2 fruit fly cellular contexts compared by ENCODE assay signal in genomic region chrX:6856332-6856995, dm6.
TF ChIP-seq lines count a peak whose summit lies in the region.

No protein-coding gene starts in this region.

TF ChIP-seq in whole organism, embryonic, 481 proteins besides CTCF, POLR2A, EP300 and RAD21 (continued from another document and continues in another):
- TF ChIP-seq CG7357 (GFP tag; IDR thresholded peaks at IDR 0.05; lab: Robert Waterston, UW): peak; percentile 59; the same call in 2 of the 3 replicates
- peak; percentile 29 for TF ChIP-seq kah (GFP tag; optimal IDR thresholded peaks at IDR 0.05; lab: Kevin White, UChicago)
- TF ChIP-seq odd (GFP tag; optimal IDR thresholded peaks at IDR 0.05; lab: Kevin White, UChicago): peak; percentile 18
- peak; percentile 33 for TF ChIP-seq Ravus (GFP tag; IDR thresholded peaks at IDR 0.05; lab: Robert Waterston, UW)
- TF ChIP-seq klu (GFP tag; IDR thresholded peaks at IDR 0.05; lab: Robert Waterston, UW): peak; percentile 50; the same call in 1 of the 2 replicates
- TF ChIP-seq pita (GFP tag; optimal IDR thresholded peaks at IDR 0.05; lab: Kevin White, UChicago): no peak
- TF ChIP-seq dmrt99B (tag; optimal IDR thresholded peaks at IDR 0.05; lab: Kevin White, UChicago): peak; percentile 85
- no peak for TF ChIP-seq Camta (GFP tag; optimal IDR thresholded peaks at IDR 0.05; lab: Kevin White, UChicago)
- no peak for TF ChIP-seq usp (GFP tag; optimal IDR thresholded peaks at IDR 0.05; lab: Kevin White, UChicago)
- no peak for TF ChIP-seq MTF-1 (GFP tag; optimal IDR thresholded peaks at IDR 0.05; lab: Kevin White, UChicago; ENCODE audit: borderline replicate concordance)
- peak; percentile 68; the same call in 1 of the 2 replicates for TF ChIP-seq CG10321 (GFP tag; IDR thresholded peaks at IDR 0.05; lab: Robert Waterston, UW)
- TF ChIP-seq sob (GFP tag; IDR thresholded peaks at IDR 0.05; lab: Robert Waterston, UW): peak; percentile 82
- no peak for TF ChIP-seq CG4328 (GFP tag; optimal IDR thresholded peaks at IDR 0.05; lab: Kevin White, UChicago)
- TF ChIP-seq HLH3B (GFP tag; IDR thresholded peaks at IDR 0.05; lab: Robert Waterston, UW): peak; percentile 81
- no peak for TF ChIP-seq pan (optimal IDR thresholded peaks at IDR 0.05; lab: Kevin White, UChicago)
- TF ChIP-seq pan (GFP tag; optimal IDR thresholded peaks at IDR 0.05 in 1 of 2, IDR thresholded peaks at IDR 0.05 in 1 of 2): peak in 1 of 2 experiments; percentile 82
- TF ChIP-seq CG5245 (GFP tag; optimal IDR thresholded peaks at IDR 0.05; lab: Kevin White, UChicago): peak; percentile 30
- peak; percentile 22; the same call in 1 of the 3 replicates for TF ChIP-seq croc (GFP tag; conservative IDR thresholded peaks at IDR 0.05; lab: Robert Waterston, UW)
- peak; percentile 51 for TF ChIP-seq CG13775 (GFP tag; optimal IDR thresholded peaks at IDR 0.05; lab: Kevin White, UChicago)
- peak; percentile 72 for TF ChIP-seq CG17328 (GFP tag; IDR thresholded peaks at IDR 0.05; lab: Robert Waterston, UW)
- no peak for TF ChIP-seq CG8290 (GFP tag; optimal IDR thresholded peaks at IDR 0.05; lab: Kevin White, UChicago)
- TF ChIP-seq CG8290 (tag; optimal IDR thresholded peaks at IDR 0.05; lab: Kevin White, UChicago): peak in 1 of 2 experiments; percentile 48
- TF ChIP-seq CG17361 (GFP tag; IDR thresholded peaks at IDR 0.05; lab: Robert Waterston, UW): peak; percentile 72
- peak; percentile 82 for TF ChIP-seq dysf (GFP tag; IDR thresholded peaks at IDR 0.05; lab: Robert Waterston, UW)
- TF ChIP-seq Oli (tag; optimal IDR thresholded peaks at IDR 0.05; lab: Kevin White, UChicago): peak; percentile 80
- TF ChIP-seq CG6654 (GFP tag; optimal IDR thresholded peaks at IDR 0.05; lab: Kevin White, UChicago): peak; percentile 18
- peak; percentile 67 for TF ChIP-seq CG9932 (GFP tag; IDR thresholded peaks at IDR 0.05; lab: Robert Waterston, UW)
- TF ChIP-seq Scr (GFP tag; IDR thresholded peaks at IDR 0.05; lab: Robert Waterston, UW; ENCODE audit: partially characterized antibody): no peak
- TF ChIP-seq salm (tag; optimal IDR thresholded peaks at IDR 0.05; lab: Kevin White, UChicago): peak; percentile 43
- peak; percentile 67; the same call in 2 of the 3 replicates for TF ChIP-seq CG2889 (GFP tag; IDR thresholded peaks at IDR 0.05; lab: Robert Waterston, UW)
- TF ChIP-seq CG32772 (GFP tag; IDR thresholded peaks at IDR 0.05; lab: Robert Waterston, UW): peak; percentile 68
- no peak for TF ChIP-seq Bteb2 (GFP tag; optimal IDR thresholded peaks at IDR 0.05; lab: Kevin White, UChicago)
- no peak for TF ChIP-seq CG7271 (tag; optimal IDR thresholded peaks at IDR 0.05; lab: Kevin White, UChicago)
- peak; percentile 97 for TF ChIP-seq D19A (tag; optimal IDR thresholded peaks at IDR 0.05; lab: Kevin White, UChicago)
- TF ChIP-seq vnd (GFP tag; IDR thresholded peaks at IDR 0.05; lab: Robert Waterston, UW; ENCODE audit: partially characterized antibody): no peak
- peak; percentile 68 for TF ChIP-seq Xbp1 (GFP tag; optimal IDR thresholded peaks at IDR 0.05; lab: Kevin White, UChicago)
- no peak for TF ChIP-seq ftz-f1 (GFP tag; optimal IDR thresholded peaks at IDR 0.05; lab: Kevin White, UChicago)
- TF ChIP-seq Mes4 (GFP tag; optimal IDR thresholded peaks at IDR 0.05; lab: Kevin White, UChicago): no peak
- peak; percentile 48 for TF ChIP-seq az2 (GFP tag; optimal IDR thresholded peaks at IDR 0.05; lab: Kevin White, UChicago)
- peak; percentile 71 for TF ChIP-seq gsb-n (tag; optimal IDR thresholded peaks at IDR 0.05; lab: Kevin White, UChicago)
- peak; percentile 63 for TF ChIP-seq CG3847 (GFP tag; IDR thresholded peaks at IDR 0.05; lab: Robert Waterston, UW)
- TF ChIP-seq en (GFP tag; optimal IDR thresholded peaks at IDR 0.05; lab: Kevin White, UChicago): no peak
- peak; percentile 79 for TF ChIP-seq CG11695 (GFP tag; IDR thresholded peaks at IDR 0.05; lab: Robert Waterston, UW)
- TF ChIP-seq CG6272 (GFP tag; IDR thresholded peaks at IDR 0.05; lab: Robert Waterston, UW): no peak
- no peak for TF ChIP-seq NC2β (GFP tag; optimal IDR thresholded peaks at IDR 0.05; lab: Kevin White, UChicago)
- TF ChIP-seq Lhr (GFP tag; optimal IDR thresholded peaks at IDR 0.05; lab: Kevin White, UChicago): no peak
- peak; percentile 55 for TF ChIP-seq CG6254 (GFP tag; optimal IDR thresholded peaks at IDR 0.05; lab: Kevin White, UChicago)
- TF ChIP-seq CG17612 (GFP tag; IDR thresholded peaks at IDR 0.05; lab: Robert Waterston, UW): 0 out of 2 replicates have a peak, but pooled peaks have one; percentile 9
- peak; percentile 79 for TF ChIP-seq CG32532 (GFP tag; IDR thresholded peaks at IDR 0.05; lab: Robert Waterston, UW)
- peak; percentile 68 for TF ChIP-seq CG10147 (GFP tag; optimal IDR thresholded peaks at IDR 0.05; lab: Kevin White, UChicago)
- no peak for TF ChIP-seq CG3995 (GFP tag; optimal IDR thresholded peaks at IDR 0.05; lab: Kevin White, UChicago)
- TF ChIP-seq sens (GFP tag; lab: Kevin White, UChicago): peak; percentile 19
- peak; percentile 19 for TF ChIP-seq CG3407 (GFP tag; optimal IDR thresholded peaks at IDR 0.05; lab: Kevin White, UChicago)
- TF ChIP-seq Dfd (GFP tag; optimal IDR thresholded peaks at IDR 0.05; lab: Kevin White, UChicago): no peak
- no peak for TF ChIP-seq CG7745 (tag; optimal IDR thresholded peaks at IDR 0.05; lab: Kevin White, UChicago)
- TF ChIP-seq CG34422 (GFP tag; IDR thresholded peaks at IDR 0.05; lab: Robert Waterston, UW): peak; percentile 82
- TF ChIP-seq mld (GFP tag; IDR thresholded peaks at IDR 0.05; lab: Robert Waterston, UW; ENCODE audit: partially characterized antibody): no peak
- TF ChIP-seq CG18476 (GFP tag; optimal IDR thresholded peaks at IDR 0.05; lab: Kevin White, UChicago): peak; percentile 26
- no peak for TF ChIP-seq Sry-β (GFP tag; optimal IDR thresholded peaks at IDR 0.05; lab: Kevin White, UChicago)
- TF ChIP-seq emc (GFP tag; optimal IDR thresholded peaks at IDR 0.05; lab: Kevin White, UChicago): no peak
- 0 out of 3 replicates have a peak, but pooled peaks have one; percentile 53 for TF ChIP-seq so (GFP tag; IDR thresholded peaks at IDR 0.05; lab: Robert Waterston, UW)
- TF ChIP-seq Mrtf (GFP tag; IDR thresholded peaks at IDR 0.05; lab: Robert Waterston, UW): peak; percentile 51; the same call in 1 of the 3 replicates
- TF ChIP-seq CG11093 (GFP tag; IDR thresholded peaks at IDR 0.05; lab: Robert Waterston, UW): peak; percentile 60; the same call in 2 of the 3 replicates
- TF ChIP-seq CG12391 (tag; optimal IDR thresholded peaks at IDR 0.05; lab: Kevin White, UChicago): peak; percentile 68
- peak; percentile 76 for TF ChIP-seq ap (GFP tag; IDR thresholded peaks at IDR 0.05; lab: Robert Waterston, UW)

TF ChIP-seq in whole organism, prepupa, 60 proteins besides CTCF, POLR2A, EP300 and RAD21 (continued from another document):
- peak; percentile 32 for TF ChIP-seq CG6792 (GFP tag; optimal IDR thresholded peaks at IDR 0.05; lab: Kevin White, UChicago)
- peak; percentile 52 for TF ChIP-seq achi (GFP tag; optimal IDR thresholded peaks at IDR 0.05; lab: Kevin White, UChicago)
- TF ChIP-seq CG31627 (GFP tag; optimal IDR thresholded peaks at IDR 0.05; lab: Kevin White, UChicago): peak; percentile 29
- TF ChIP-seq eg (GFP tag; IDR thresholded peaks at IDR 0.05; lab: Robert Waterston, UW): peak; percentile 83
- peak; percentile 13 for TF ChIP-seq dac (GFP tag; optimal IDR thresholded peaks at IDR 0.05; lab: Kevin White, UChicago)
- peak; percentile 57 for TF ChIP-seq acj6 (GFP tag; optimal IDR thresholded peaks at IDR 0.05; lab: Kevin White, UChicago)
TF ChIP-seq in whole organism, prepupa: peak in this region for 49.
